Fruit fly (Drosophila melanogaster) whole organism, embryonic: Measurements from ENCODE around the gene pod1.

ENCODE experiments used
- ATbp ChIP-seq: fragments of 200-800 bp; sonication (Bioruptor generic); optimal IDR thresholded peaks from 2 replicates; lab custom pipeline; 2017; ENCODE audit warnings: missing biosample characterization, mild to moderate bottlenecking, missing genetic modification characterization, missing genetic modification reagents
- CG10147 ChIP-seq: fragments of 200-800 bp; sonication (Bioruptor generic); optimal IDR thresholded peaks from 2 replicates; lab custom pipeline; 2019; ENCODE audit warnings: missing biosample characterization, mild to moderate bottlenecking, missing genetic modification characterization, moderate library complexity
- CG10274 ChIP-seq: fragments of 200-800 bp; sonication (Bioruptor generic); optimal IDR thresholded peaks from 3 replicates; lab custom pipeline; 2017; ENCODE audit warnings: missing biosample characterization, mild to moderate bottlenecking, missing genetic modification characterization
- CG10543 ChIP-seq: fragments of 200-800 bp; sonication (Bioruptor generic); optimal IDR thresholded peaks from 3 replicates; lab custom pipeline; 2017; ENCODE audit warnings: missing biosample characterization, mild to moderate bottlenecking, missing genetic modification characterization, moderate library complexity
- CG12155 ChIP-seq: fragments of 200-800 bp; sonication (Bioruptor generic); optimal IDR thresholded peaks from 3 replicates; lab custom pipeline; 2016; ENCODE audit warnings: missing biosample characterization, missing genetic modification characterization
- CG14441 ChIP-seq: fragments of 200-800 bp; sonication (Bioruptor generic); IDR thresholded peaks from 2 replicates; pipeline ENCODE4 v1.3.6; 2022; ENCODE audit warnings: missing biosample characterization, missing genetic modification characterization
- CG16863 ChIP-seq: fragments of 200-800 bp; sonication (Bioruptor generic); optimal IDR thresholded peaks from 3 replicates; lab custom pipeline; 2016; ENCODE audit warnings: missing biosample characterization, missing genetic modification characterization
- CG17802 ChIP-seq: fragments of 200-800 bp; sonication (Bioruptor generic); optimal IDR thresholded peaks from 2 replicates; lab custom pipeline; 2018; ENCODE audit warnings: missing biosample characterization, mild to moderate bottlenecking, missing genetic modification characterization, moderate library complexity
- CG18599 ChIP-seq: fragments of 200-800 bp; sonication (Bioruptor generic); optimal IDR thresholded peaks from 3 replicates; lab custom pipeline; 2017; ENCODE audit warnings: missing biosample characterization, missing genetic modification characterization, mild to moderate bottlenecking, moderate library complexity, missing genetic modification reagents
- CG2678 ChIP-seq: fragments of 200-800 bp; sonication (Bioruptor generic); optimal IDR thresholded peaks from 3 replicates; lab custom pipeline; 2019; ENCODE audit warnings: missing biosample characterization, mild to moderate bottlenecking, missing genetic modification characterization, moderate library complexity
- CG3847 ChIP-seq: fragments of 200-800 bp; sonication (Bioruptor generic); IDR thresholded peaks from 2 replicates; pipeline ENCODE4 v1.3.6; 2022; ENCODE audit warnings: missing biosample characterization, missing genetic modification characterization
- CG8478 ChIP-seq: fragments of >200 bp; optimal IDR thresholded peaks from 2 replicates; lab custom pipeline; 2018
- CG9609 ChIP-seq: fragments of 200-800 bp; sonication (Bioruptor generic); optimal IDR thresholded peaks from 3 replicates; lab custom pipeline; 2016; ENCODE audit warnings: missing biosample characterization, missing genetic modification characterization
- CG9817 ChIP-seq: fragments of 200-800 bp; sonication (Bioruptor generic); optimal IDR thresholded peaks from 2 replicates; lab custom pipeline; 2018; ENCODE audit warnings: missing biosample characterization, mild to moderate bottlenecking, missing genetic modification characterization, moderate library complexity
- Dek ChIP-seq: fragments of 200-800 bp; sonication (Bioruptor generic); optimal IDR thresholded peaks from 3 replicates; lab custom pipeline; 2019; ENCODE audit warnings: missing biosample characterization, mild to moderate bottlenecking, missing genetic modification characterization, moderate library complexity
- Doc2 ChIP-seq: fragments of 200-800 bp; sonication (Bioruptor generic); IDR thresholded peaks from 2 replicates; pipeline ENCODE4 v1.3.6; 2022; ENCODE audit warnings: missing biosample characterization, missing genetic modification characterization
- Optix ChIP-seq: fragments of 200-800 bp; sonication (Bioruptor generic); IDR thresholded peaks from 3 replicates; pipeline ENCODE4 v1.3.6; 2022; ENCODE audit warnings: missing biosample characterization, missing genetic modification characterization
- Scr ChIP-seq: fragments of 200-800 bp; sonication (Bioruptor generic); IDR thresholded peaks from 2 replicates; pipeline ENCODE4 v1.3.6; 2022; ENCODE audit warnings: missing biosample characterization, missing genetic modification characterization; ENCODE audit not compliant: partially characterized antibody
- Sry-β ChIP-seq: fragments of 200-800 bp; sonication (Bioruptor generic); optimal IDR thresholded peaks from 2 replicates; lab custom pipeline; 2018; ENCODE audit warnings: missing biosample characterization, mild to moderate bottlenecking, missing genetic modification characterization, moderate library complexity
- Trl ChIP-seq, 3 experiments: fragments of >200 bp in 2 of 3; fragments of 200-800 bp in 1 of 3; sonication (Bioruptor generic) in 1 of 3; optimal IDR thresholded peaks; 2 replicates in 1 of 3; 3 replicates in 2 of 3; lab custom pipeline; 2016 to 2017; ENCODE audit warnings: missing biosample characterization in 1 of 3, missing genetic modification characterization in 1 of 3
- Vsx1 ChIP-seq: fragments of 200-800 bp; sonication (Bioruptor generic); optimal IDR thresholded peaks from 2 replicates; lab custom pipeline; 2017; ENCODE audit warnings: missing biosample characterization, mild to moderate bottlenecking, missing genetic modification characterization, missing genetic modification reagents
- amos ChIP-seq: fragments of 200-800 bp; sonication (Bioruptor generic); IDR thresholded peaks from 2 replicates; pipeline ENCODE4 v1.3.6; 2022; ENCODE audit warnings: missing biosample characterization, missing genetic modification characterization; ENCODE audit not compliant: partially characterized antibody
- ara ChIP-seq: fragments of 200-800 bp; sonication (Bioruptor generic); IDR thresholded peaks from 2 replicates; pipeline ENCODE4 v1.3.6; 2022; ENCODE audit warnings: missing biosample characterization, missing genetic modification characterization
- br ChIP-seq: fragments of >200 bp; optimal IDR thresholded peaks from 2 replicates; lab custom pipeline; 2017
- bsh ChIP-seq, 2 experiments: fragments of 200-800 bp; sonication (Bioruptor generic); optimal IDR thresholded peaks; 2 replicates each; lab custom pipeline; 2017 to 2018; ENCODE audit warnings: mild to moderate bottlenecking in 2 of 2, missing biosample characterization in 2 of 2, missing genetic modification characterization in 2 of 2, moderate library complexity in 1 of 2
- chinmo ChIP-seq: fragments of 200-800 bp; sonication (Bioruptor generic); IDR thresholded peaks from 4 replicates; pipeline ENCODE4 v1.3.6; 2022; ENCODE audit warnings: missing biosample characterization, missing genetic modification characterization; ENCODE audit not compliant: partially characterized antibody
- chm ChIP-seq: fragments of 200-800 bp; sonication (Bioruptor generic); IDR thresholded peaks from 2 replicates; pipeline ENCODE4 v1.3.6; 2022; ENCODE audit warnings: missing biosample characterization, missing genetic modification characterization
- chn ChIP-seq: fragments of 200-800 bp; sonication (Bioruptor generic); optimal IDR thresholded peaks from 2 replicates; lab custom pipeline; 2016; ENCODE audit warnings: missing biosample characterization, missing genetic modification characterization
- crol ChIP-seq: fragments of 200-800 bp; sonication (Bioruptor generic); IDR thresholded peaks from 2 replicates; pipeline ENCODE4 v1.3.6; 2022; ENCODE audit warnings: missing biosample characterization, missing genetic modification characterization
- da ChIP-seq: fragments of 200-800 bp; sonication (Bioruptor generic); optimal IDR thresholded peaks from 2 replicates; lab custom pipeline; 2016; ENCODE audit warnings: missing biosample characterization, missing genetic modification characterization
- grau ChIP-seq: fragments of 200-800 bp; optimal IDR thresholded peaks from 3 replicates; lab custom pipeline; 2019; ENCODE audit warnings: missing biosample characterization, mild to moderate bottlenecking, missing genetic modification characterization, moderate library complexity
- hbn ChIP-seq: fragments of 200-800 bp; sonication (Bioruptor generic); IDR thresholded peaks from 2 replicates; pipeline ENCODE4 v1.3.6; 2022; ENCODE audit warnings: missing biosample characterization, missing genetic modification characterization; ENCODE audit not compliant: partially characterized antibody
- ind ChIP-seq: fragments of 200-800 bp; sonication (Bioruptor generic); optimal IDR thresholded peaks from 3 replicates; lab custom pipeline; 2016; ENCODE audit warnings: missing biosample characterization, missing genetic modification characterization
- lab ChIP-seq: fragments of 200-800 bp; sonication (Bioruptor generic); optimal IDR thresholded peaks from 3 replicates; lab custom pipeline; 2017; ENCODE audit warnings: missing biosample characterization, missing genetic modification characterization, mild to moderate bottlenecking, moderate library complexity, missing genetic modification reagents
- nmo ChIP-seq: fragments of 200-800 bp; sonication (Bioruptor generic); optimal IDR thresholded peaks from 2 replicates; lab custom pipeline; 2018; ENCODE audit warnings: missing biosample characterization, mild to moderate bottlenecking, missing genetic modification characterization, moderate library complexity
- p53 ChIP-seq: fragments of 200-800 bp; sonication (Bioruptor generic); optimal IDR thresholded peaks from 2 replicates; lab custom pipeline; 2016; ENCODE audit warnings: missing biosample characterization, missing genetic modification characterization
- shn ChIP-seq: fragments of 200-800 bp; sonication (Bioruptor generic); optimal IDR thresholded peaks from 3 replicates; lab custom pipeline; 2016; ENCODE audit warnings: missing biosample characterization, missing genetic modification characterization
- unc-4 ChIP-seq: fragments of 200-800 bp; sonication (Bioruptor generic); IDR thresholded peaks from 2 replicates; pipeline ENCODE4 v1.3.6; 2022; ENCODE audit warnings: missing biosample characterization, missing genetic modification characterization; ENCODE audit not compliant: partially characterized antibody
- unpg ChIP-seq: fragments of 200-800 bp; sonication (Bioruptor generic); optimal IDR thresholded peaks from 3 replicates; lab custom pipeline; 2018; ENCODE audit warnings: missing biosample characterization, mild to moderate bottlenecking, missing genetic modification characterization, moderate library complexity

Gene pod1

dm6 chrX:6800726-6801296, 2.7 kb upstream of the pod1 start (continued):
- TF ChIP-seq CG9817 (tag; lab: Kevin White, UChicago): no peak
- no peak for TF ChIP-seq hbn (GFP tag; lab: Robert Waterston, UW)
- no peak for TF ChIP-seq Doc2 (GFP tag; lab: Robert Waterston, UW)
- TF ChIP-seq CG2678 (tag; lab: Kevin White, UChicago): peak; percentile 54
- peak; percentile 62 for TF ChIP-seq lab (GFP tag; lab: Kevin White, UChicago)
- peak; percentile 100 for TF ChIP-seq crol
- TF ChIP-seq CG17802 (tag; lab: Kevin White, UChicago): no peak
- TF ChIP-seq unpg (GFP tag; lab: Kevin White, UChicago): peak; percentile 54
- peak; percentile 92 for TF ChIP-seq CG10543 (GFP tag; lab: Kevin White, UChicago)
- TF ChIP-seq CG12155 (GFP tag; lab: Kevin White, UChicago): peak; percentile 61
- TF ChIP-seq CG18599: peak; percentile 66
- peak; percentile 87 for TF ChIP-seq Vsx1 (GFP tag; lab: Kevin White, UChicago)
- TF ChIP-seq ind: peak; percentile 24
- 0 out of 3 replicates have a peak, but pooled peaks have one; percentile 25 for TF ChIP-seq Optix (GFP tag; lab: Robert Waterston, UW)
- peak; percentile 17 for TF ChIP-seq ATbp
- TF ChIP-seq chn: no peak
- TF ChIP-seq grau (tag; lab: Kevin White, UChicago): peak; percentile 38
- no peak for TF ChIP-seq CG9609 (GFP tag; lab: Kevin White, UChicago)
- peak; percentile 33; the same call in 1 of the 2 replicates for TF ChIP-seq amos (GFP tag; lab: Robert Waterston, UW)
- TF ChIP-seq Sry-β (GFP tag; lab: Kevin White, UChicago): peak; percentile 88
- TF ChIP-seq CG10147: no peak
- peak; percentile 22 to 53 for TF ChIP-seq Trl (optimal IDR thresholded peaks at IDR 0.05; lab: Kevin White, UChicago)
- TF ChIP-seq Trl (GFP tag; optimal IDR thresholded peaks at IDR 0.05; lab: Kevin White, UChicago): no peak
- 0 out of 2 replicates have a peak, but pooled peaks have one; percentile 16 for TF ChIP-seq CG3847
- TF ChIP-seq Scr (GFP tag; lab: Robert Waterston, UW): no peak
- no peak for TF ChIP-seq shn (GFP tag; lab: Kevin White, UChicago)
- no peak for TF ChIP-seq CG8478
- TF ChIP-seq ara (GFP tag; lab: Robert Waterston, UW): no peak
- no peak for TF ChIP-seq br
- no peak for TF ChIP-seq p53 (GFP tag; lab: Kevin White, UChicago)
- peak; percentile 29 for TF ChIP-seq Dek (tag; lab: Kevin White, UChicago)
- no peak for TF ChIP-seq chm (GFP tag; lab: Robert Waterston, UW)
- TF ChIP-seq da: no peak
- TF ChIP-seq CG10274 (GFP tag; lab: Kevin White, UChicago): no peak
- 0 out of 2 replicates have a peak, but pooled peaks have one; percentile 15 for TF ChIP-seq unc-4 (GFP tag; lab: Robert Waterston, UW)
- peak; percentile 82; the same call in 3 of the 4 replicates for TF ChIP-seq chinmo (GFP tag; lab: Robert Waterston, UW)
- TF ChIP-seq CG14441 (GFP tag; lab: Robert Waterston, UW): peak; percentile 23; the same call in 1 of the 2 replicates
- TF ChIP-seq CG16863 (GFP tag; lab: Kevin White, UChicago): no peak
- TF ChIP-seq bsh (GFP tag; optimal IDR thresholded peaks at IDR 0.05; lab: Kevin White, UChicago): peak in 1 of 2 experiments; percentile 42
- TF ChIP-seq nmo (GFP tag; lab: Kevin White, UChicago): peak; percentile 24
